Worm (Caenorhabditis elegans) whole organism, L3 larva: ENCODE results near the gene dmsr-1.
"Not testable (repeated sequence)": the region's sequence is repeated elsewhere in the genome, so short reads cannot be mapped to it uniquely, and the experiment has no call there.

ENCODE experiments used
- R02D3.7 ChIP-seq: fragments of 150-350 bp; optimal IDR thresholded peaks from 2 replicates; lab custom pipeline; 2014; ENCODE audit warnings: missing biosample characterization, missing genetic modification characterization
- ZK546.5 ChIP-seq: sonication (generic microtip); optimal IDR thresholded peaks from 2 replicates; lab custom pipeline; 2017; ENCODE audit warnings: missing biosample characterization, missing genetic modification characterization
- ama-1 ChIP-seq: fragments of 150-350 bp; optimal IDR thresholded peaks from 2 replicates; lab custom pipeline; 2018
- ceh-82 ChIP-seq: fragments of 150-350 bp; optimal IDR thresholded peaks from 2 replicates; lab custom pipeline; 2014; ENCODE audit warnings: missing biosample characterization, missing genetic modification characterization
- ceh-9 ChIP-seq: sonication (generic microtip); optimal IDR thresholded peaks from 2 replicates; lab custom pipeline; 2018; ENCODE audit warnings: missing biosample characterization, missing genetic modification characterization
- daf-12 ChIP-seq: fragments of 150-350 bp; optimal IDR thresholded peaks from 2 replicates; lab custom pipeline; 2014; ENCODE audit warnings: missing biosample characterization, missing genetic modification reagents, missing genetic modification characterization
- egl-5 ChIP-seq: fragments of 150-350 bp; optimal IDR thresholded peaks from 2 replicates; lab custom pipeline; 2017; ENCODE audit warnings: missing biosample characterization, missing genetic modification reagents, missing genetic modification characterization, inconsistent platforms
- elt-1 ChIP-seq: fragments of 150-350 bp; optimal IDR thresholded peaks from 2 replicates; lab custom pipeline; 2014; ENCODE audit warnings: missing biosample characterization, missing genetic modification characterization
- elt-2 ChIP-seq: sonication (generic microtip); optimal IDR thresholded peaks from 2 replicates; lab custom pipeline; 2016; ENCODE audit warnings: missing genetic modification reagents, mild to moderate bottlenecking, missing genetic modification characterization, missing compliant biosample characterization
- elt-3 ChIP-seq, 3 experiments: fragments of 150-350 bp in 1 of 3; sonication (generic microtip) in 2 of 3; optimal IDR thresholded peaks; 2 replicates in 2 of 3; 4 replicates in 1 of 3; lab custom pipeline; 2014 to 2017; ENCODE audit warnings: missing biosample characterization in 3 of 3, missing genetic modification characterization in 3 of 3
- eor-1 ChIP-seq, 2 experiments: fragments of 150-350 bp; optimal IDR thresholded peaks; 2 replicates each; lab custom pipeline; 2014 to 2018; ENCODE audit warnings: missing biosample characterization in 2 of 2, missing genetic modification characterization in 2 of 2
- fkh-10 ChIP-seq: sonication (generic microtip); optimal IDR thresholded peaks from 2 replicates; lab custom pipeline; 2017; ENCODE audit warnings: missing biosample characterization, missing genetic modification reagents, missing genetic modification characterization
- fkh-2 ChIP-seq: fragments of 150-350 bp; optimal IDR thresholded peaks from 2 replicates; lab custom pipeline; 2014; ENCODE audit warnings: missing biosample characterization, missing genetic modification reagents, missing genetic modification characterization
- fos-1 ChIP-seq: fragments of 150-350 bp; optimal IDR thresholded peaks from 2 replicates; lab custom pipeline; 2014; ENCODE audit warnings: missing biosample characterization, missing genetic modification characterization
- hmg-11 ChIP-seq: sonication (generic microtip); optimal IDR thresholded peaks from 2 replicates; lab custom pipeline; 2016; ENCODE audit warnings: missing genetic modification characterization, missing compliant biosample characterization
- jun-1 ChIP-seq: fragments of 150-350 bp; optimal IDR thresholded peaks from 2 replicates; lab custom pipeline; 2014; ENCODE audit warnings: missing biosample characterization, missing genetic modification reagents, missing genetic modification characterization
- lin-15B ChIP-seq: fragments of 150-350 bp; optimal IDR thresholded peaks from 2 replicates; lab custom pipeline; 2014; ENCODE audit warnings: missing biosample characterization, missing genetic modification characterization
- lin-39 ChIP-seq: fragments of 150-350 bp; optimal IDR thresholded peaks from 2 replicates; lab custom pipeline; 2018; ENCODE audit warnings: missing biosample characterization, missing genetic modification reagents, missing genetic modification characterization
- mdl-1 ChIP-seq: fragments of 150-350 bp; optimal IDR thresholded peaks from 2 replicates; lab custom pipeline; 2014; ENCODE audit warnings: missing biosample characterization, missing genetic modification characterization
- mml-1 ChIP-seq: fragments of 150-350 bp; sonication (generic microtip); optimal IDR thresholded peaks from 3 replicates; lab custom pipeline; 2014; ENCODE audit warnings: missing biosample characterization, missing genetic modification characterization
- nhr-11 ChIP-seq: fragments of 150-350 bp; optimal IDR thresholded peaks from 2 replicates; lab custom pipeline; 2014; ENCODE audit warnings: missing biosample characterization, missing genetic modification characterization
- nhr-237 ChIP-seq: fragments of 150-350 bp; optimal IDR thresholded peaks from 2 replicates; lab custom pipeline; 2014; ENCODE audit warnings: missing biosample characterization, missing genetic modification characterization
- nhr-25 ChIP-seq: sonication (generic microtip); optimal IDR thresholded peaks from 2 replicates; lab custom pipeline; 2017; ENCODE audit warnings: missing biosample characterization, missing genetic modification characterization
- nhr-43 ChIP-seq: sonication (generic microtip); optimal IDR thresholded peaks from 2 replicates; lab custom pipeline; 2016; ENCODE audit warnings: mild to moderate bottlenecking, missing genetic modification characterization, missing compliant biosample characterization; ENCODE audit not compliant: poor library complexity, severe bottlenecking
- nhr-67 ChIP-seq: fragments of 150-350 bp; optimal IDR thresholded peaks from 2 replicates; lab custom pipeline; 2014; ENCODE audit warnings: missing biosample characterization, missing genetic modification characterization
- nhr-77 ChIP-seq: fragments of 150-350 bp; optimal IDR thresholded peaks from 2 replicates; lab custom pipeline; 2014; ENCODE audit warnings: missing biosample characterization, missing genetic modification characterization
- pha-4 ChIP-seq: fragments of 150-350 bp; optimal IDR thresholded peaks from 2 replicates; lab custom pipeline; 2014; ENCODE audit warnings: missing biosample characterization, missing genetic modification reagents, missing genetic modification characterization
- sea-2 ChIP-seq: fragments of 150-350 bp; sonication (generic microtip); optimal IDR thresholded peaks from 4 replicates; lab custom pipeline; 2014; ENCODE audit warnings: missing biosample characterization, missing genetic modification reagents, missing genetic modification characterization
- skn-1 ChIP-seq: fragments of 150-350 bp; optimal IDR thresholded peaks from 2 replicates; lab custom pipeline; 2014; ENCODE audit warnings: missing biosample characterization, missing genetic modification characterization
- tbx-2 ChIP-seq: sonication (generic microtip); optimal IDR thresholded peaks from 2 replicates; lab custom pipeline; 2016; ENCODE audit warnings: mild to moderate bottlenecking, missing genetic modification characterization, missing compliant biosample characterization
- unc-39 ChIP-seq: sonication (generic microtip); optimal IDR thresholded peaks from 4 replicates; lab custom pipeline; 2017; ENCODE audit warnings: missing biosample characterization, missing genetic modification characterization
- zag-1 ChIP-seq: fragments of 150-350 bp; optimal IDR thresholded peaks from 2 replicates; lab custom pipeline; 2014; ENCODE audit warnings: missing biosample characterization, missing genetic modification characterization
- ztf-4 ChIP-seq: fragments of 150-350 bp; optimal IDR thresholded peaks from 2 replicates; lab custom pipeline; 2014; ENCODE audit warnings: missing biosample characterization, missing genetic modification characterization

dmsr-1 gene

ce11 chrV:11438464-11438863 is at the start of gene dmsr-1:
TSS of gene dmsr-1 (plus strand) at chrV:11438764.
- TF ChIP-seq zag-1 (tag; lab: Kevin White, UChicago) = no peak

- TF ChIP-seq mml-1 (tag; lab: Kevin White, UChicago) (no peak), nhr-77 (no peak), lin-15B (no peak), nhr-25 (tag; lab: Kevin White, UChicago) (no peak), skn-1 (tag; lab: Kevin White, UChicago) (no peak), ama-1 (lab: Kevin White, UChicago) (no peak), daf-12 (no peak), sea-2 (no peak), nhr-11 (tag; lab: Kevin White, UChicago) (no peak), elt-3 (tag; optimal IDR thresholded peaks at IDR 0.05; lab: Kevin White, UChicago) (no peak), egl-5 (tag; lab: Kevin White, UChicago) (no peak), ceh-82 (tag; lab: Kevin White, UChicago) (no peak), mdl-1 (tag; lab: Kevin White, UChicago) (no peak), eor-1 (tag; optimal IDR thresholded peaks at IDR 0.05; lab: Kevin White, UChicago) (no peak), elt-1 (tag; lab: Kevin White, UChicago) (no peak), elt-2 (no peak), tbx-2 (tag; lab: Kevin White, UChicago) (no peak), hmg-11 (tag; lab: Kevin White, UChicago) (no peak)
Observed at ce11 chrV:11389776-11390175, 48.8 kb upstream of the dmsr-1 start, which contains the start of gene col-155. TSS of gene col-155 (minus strand) at chrV:11389876.

ce11 chrV:11390394-11390793 is 48.2 kb upstream of the dmsr-1 start, which contains the start of the genes K03B8.11 and K03B8.14:
TSS of gene K03B8.11 (minus strand) at chrV:11390494.
TSS of gene K03B8.14 (plus strand) at chrV:11390503.
- TF ChIP-seq lin-39 (tag; lab: Kevin White, UChicago) = no peak
- TF ChIP-seq jun-1 = no peak
- TF ChIP-seq ceh-9 (tag; lab: Kevin White, UChicago) = no peak
- no peak for TF ChIP-seq nhr-77

ce11 chrV:11392020-11392419 is 46.5 kb upstream of the dmsr-1 start, which contains the start of gene nas-16:
TSS of gene nas-16 (plus strand) at chrV:11392320.
- no peak for TF ChIP-seq R02D3.7 (tag; lab: Kevin White, UChicago)
- no peak for TF ChIP-seq daf-12
- TF ChIP-seq ama-1 (lab: Kevin White, UChicago) = no peak
- no peak for TF ChIP-seq fos-1 (tag; lab: Kevin White, UChicago)
- no peak for TF ChIP-seq tbx-2 (tag; lab: Kevin White, UChicago)

- not testable (repeated sequence) for TF ChIP-seq ztf-4, nhr-237, zag-1 (tag; lab: Kevin White, UChicago)
Observed at ce11 chrV:11395024-11395423, 43.5 kb upstream of the dmsr-1 start, which contains the start of gene K03B8.4. TSS of gene K03B8.4 (minus strand) at chrV:11395124.

- TF ChIP-seq lin-15B; mml-1 (tag; lab: Kevin White, UChicago); jun-1: not testable (repeated sequence)
Observed at ce11 chrV:11396134-11396533, 42.4 kb upstream of the dmsr-1 start, which contains the start of gene nas-18. TSS of gene nas-18 (plus strand) at chrV:11396434.

- TF ChIP-seq unc-39 (tag; lab: Kevin White, UChicago) (no peak), sea-2 (no peak), elt-3 (tag; optimal IDR thresholded peaks at IDR 0.05; lab: Kevin White, UChicago) (no peak), ZK546.5 (tag; lab: Kevin White, UChicago) (no peak), fkh-2 (tag; lab: Kevin White, UChicago) (no peak), elt-1 (tag; lab: Kevin White, UChicago) (no peak), fkh-10 (GFP tag; lab: Kevin White, UChicago) (no peak), zag-1 (tag; lab: Kevin White, UChicago) (no peak), lin-39 (tag; lab: Kevin White, UChicago) (no peak), nhr-43 (tag; lab: Kevin White, UChicago) (no peak), ztf-4 (tag; lab: Kevin White, UChicago) (no peak), daf-12 (no peak), pha-4 (no peak), nhr-67 (no peak), mml-1 (tag; lab: Kevin White, UChicago) (no peak), nhr-25 (tag; lab: Kevin White, UChicago) (no peak), nhr-11 (tag; lab: Kevin White, UChicago) (no peak)
- TF ChIP-seq, all 47 proteins: peak for 0
Observed at ce11 chrV:11398616-11399015, 39.9 kb upstream of the dmsr-1 start, which contains the start of gene nas-17. TSS of gene nas-17 (plus strand) at chrV:11398916.
